Worm (Caenorhabditis elegans): ENCODE measurements around the gene T03F7.5.

ce11 chrV:11307781-11308180 is 9.2 kb upstream of the T03F7.5 start:
- no peak for TF ChIP-seq nhr-237 (tag; optimal IDR thresholded peaks at IDR 0.05)
- no peak for TF ChIP-seq ama-1 (optimal IDR thresholded peaks at IDR 0.05)
- TF ChIP-seq nhr-12 (tag; optimal IDR thresholded peaks at IDR 0.05) = no peak
- TF ChIP-seq nhr-76 (tag; optimal IDR thresholded peaks at IDR 0.05) = no peak
- no peak for TF ChIP-seq ztf-11 (tag; optimal IDR thresholded peaks at IDR 0.05)
